Worm (Caenorhabditis elegans): Measurements from ENCODE around the gene rpb-6.

Gene rpb-6

DNA sequence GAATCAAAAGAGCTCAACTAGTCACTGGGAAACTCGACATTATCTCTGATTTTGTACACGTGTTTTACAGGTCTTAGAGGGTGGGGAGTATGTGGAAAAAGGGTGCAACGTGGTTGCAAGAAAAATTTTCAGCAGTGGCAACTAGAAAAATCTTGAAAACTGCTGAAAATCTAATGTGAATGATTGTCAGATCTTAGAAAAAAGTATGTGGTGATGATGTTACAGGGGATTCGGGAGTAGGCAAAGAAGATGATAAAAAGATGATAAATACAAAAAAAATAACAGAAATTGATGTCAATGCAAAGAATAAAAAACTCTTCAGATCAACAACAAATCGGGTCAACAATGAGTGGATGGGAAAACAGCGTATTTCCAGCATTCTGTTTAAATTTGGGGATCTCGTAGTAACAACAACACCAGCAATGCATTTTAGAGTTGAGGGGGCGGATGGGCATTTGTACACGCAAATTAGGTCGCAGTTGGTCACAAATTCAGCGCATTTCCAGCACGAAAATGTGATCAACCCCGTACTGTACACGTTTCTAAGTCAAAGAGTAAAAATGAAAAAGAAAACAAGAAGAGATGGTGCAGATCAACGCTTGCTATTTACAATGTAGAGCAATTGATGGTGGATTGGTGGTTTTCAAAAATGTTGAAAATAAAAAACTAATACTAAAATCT, 35.6 kb upstream of the rpb-6 start (continued):
- no peak for TF ChIP-seq athp-1 (tag; optimal IDR thresholded peaks at IDR 0.05)
- 0 out of 2 replicates have a peak, but pooled peaks have one; percentile 78 for TF ChIP-seq ceh-58 (GFP tag; IDR thresholded peaks at IDR 0.05)
- peak; percentile 40; the same call in 1 of the 2 replicates for TF ChIP-seq egl-44 (GFP tag; IDR thresholded peaks at IDR 0.05)
- 0 out of 2 replicates have a peak, but pooled peaks have one; percentile 4 for TF ChIP-seq aptf-3 (GFP tag; IDR thresholded peaks at IDR 0.05)
- no peak for TF ChIP-seq ceh-79 (tag; optimal IDR thresholded peaks at IDR 0.05)
- 0 out of 2 replicates have a peak, but pooled peaks have one; percentile 9 for TF ChIP-seq F39B2.1 (GFP tag; IDR thresholded peaks at IDR 0.05)
- TF ChIP-seq lin-35 (GFP tag; optimal IDR thresholded peaks at IDR 0.05) = peak in 1 of 3 experiments; percentile 23
- TF ChIP-seq Y56A3A.18 (GFP tag; IDR thresholded peaks at IDR 0.05) = 0 out of 2 replicates have a peak, but pooled peaks have one; percentile 11
- peak; percentile 27; the same call in 1 of the 2 replicates for TF ChIP-seq madf-6 (GFP tag; IDR thresholded peaks at IDR 0.05)
- TF ChIP-seq hsf-1 (GFP tag; IDR thresholded peaks at IDR 0.05) = peak; percentile 29; the same call in 1 of the 2 replicates
- TF ChIP-seq T07F8.4 (tag; optimal IDR thresholded peaks at IDR 0.05) = no peak
- no peak for TF ChIP-seq snpc-1.1 (tag; optimal IDR thresholded peaks at IDR 0.05; ENCODE audit: insufficient read depth)
- no peak for TF ChIP-seq nhr-120 (GFP tag; IDR thresholded peaks at IDR 0.05)
- TF ChIP-seq B0336.3 (GFP tag; IDR thresholded peaks at IDR 0.05) = no peak; the same call in 1 of the 2 replicates
- no peak for TF ChIP-seq somi-1 (GFP tag; optimal IDR thresholded peaks at IDR 0.05)
- TF ChIP-seq rec-8 (tag; optimal IDR thresholded peaks at IDR 0.05) = no peak
- TF ChIP-seq snpc-4 (GFP tag; optimal IDR thresholded peaks at IDR 0.05) = no peak
- TF ChIP-seq snpc-4 (tag; optimal IDR thresholded peaks at IDR 0.05) = peak in 1 of 4 experiments; percentile 2
- TF ChIP-seq pha-4 (tag; optimal IDR thresholded peaks at IDR 0.05) = no peak
- peak; percentile 70 for TF ChIP-seq Y95B8A.8 (GFP tag; IDR thresholded peaks at IDR 0.05)
- TF ChIP-seq K12H6.12 (tag; optimal IDR thresholded peaks at IDR 0.05) = peak; percentile 47
- no peak for TF ChIP-seq sdz-38 (tag; optimal IDR thresholded peaks at IDR 0.05)
- TF ChIP-seq tlf-1 (GFP tag; optimal IDR thresholded peaks at IDR 0.05) = no peak
- TF ChIP-seq aptf-2 (GFP tag; conservative IDR thresholded peaks at IDR 0.05) = no peak
- TF ChIP-seq lin-40 (tag; optimal IDR thresholded peaks at IDR 0.05) = no peak
- no peak for TF ChIP-seq unc-62 (GFP tag; optimal IDR thresholded peaks at IDR 0.05)
- TF ChIP-seq F57A8.1 (GFP tag; optimal IDR thresholded peaks at IDR 0.05) = no peak
- TF ChIP-seq atf-7 (tag; optimal IDR thresholded peaks at IDR 0.05) = peak; percentile 24
- no peak for TF ChIP-seq T26A5.8 (tag; optimal IDR thresholded peaks at IDR 0.05)
- no peak for TF ChIP-seq madf-10 (tag; optimal IDR thresholded peaks at IDR 0.05)
- no peak for TF ChIP-seq let-607 (tag; optimal IDR thresholded peaks at IDR 0.05)
- peak; percentile 66 for TF ChIP-seq zim-3 (tag; optimal IDR thresholded peaks at IDR 0.05)
- TF ChIP-seq nhr-179 (tag; optimal IDR thresholded peaks at IDR 0.05) = no peak
- no peak for TF ChIP-seq F10E7.11 (tag; optimal IDR thresholded peaks at IDR 0.05)
- peak; percentile 18 for TF ChIP-seq lsl-1 (GFP tag; optimal IDR thresholded peaks at IDR 0.05)
- 0 out of 2 replicates have a peak, but pooled peaks have one; percentile 60 for TF ChIP-seq F37B4.10 (GFP tag; IDR thresholded peaks at IDR 0.05)
- TF ChIP-seq hmg-20 (GFP tag; IDR thresholded peaks at IDR 0.05) = no peak
- peak; percentile 82; the same call in 1 of the 2 replicates for TF ChIP-seq madf-3 (GFP tag; IDR thresholded peaks at IDR 0.05)
- TF ChIP-seq nfyb-1 (GFP tag; IDR thresholded peaks at IDR 0.05) = no peak
- TF ChIP-seq ztf-25 (GFP tag; IDR thresholded peaks at IDR 0.05) = peak; percentile 27; the same call in 1 of the 2 replicates
- TF ChIP-seq ceh-91 (GFP tag; IDR thresholded peaks at IDR 0.05) = no peak
- no peak for TF ChIP-seq hrde-1 (tag; optimal IDR thresholded peaks at IDR 0.05; ENCODE audit: borderline replicate concordance)
- no peak; the same call in 1 of the 2 replicates for TF ChIP-seq pbrm-1 (GFP tag; IDR thresholded peaks at IDR 0.05)
- no peak for TF ChIP-seq C06A6.2 (GFP tag; conservative IDR thresholded peaks at IDR 0.05)
- peak; percentile 53 for TF ChIP-seq ets-4 (GFP tag; optimal IDR thresholded peaks at IDR 0.05)
- TF ChIP-seq ekl-4 (GFP tag; IDR thresholded peaks at IDR 0.05) = peak; percentile 5; the same call in 1 of the 2 replicates
- no peak for TF ChIP-seq efl-1 (GFP tag; optimal IDR thresholded peaks at IDR 0.05)

Data from whole organism, young adult.